Fruit fly (Drosophila melanogaster) whole organism: Measurements from ENCODE around the gene Naa20B.

Source experiments
- CG8478 ChIP-seq: fragments of >200 bp; optimal IDR thresholded peaks from 2 replicates; lab custom pipeline; 2018; ENCODE audit warnings: inconsistent platforms
- Dll ChIP-seq: fragments of >200 bp; optimal IDR thresholded peaks from 2 replicates; lab custom pipeline; 2017
- EcR ChIP-seq, 2 experiments: fragments of >200 bp; optimal IDR thresholded peaks; 2 replicates each; lab custom pipeline; 2017; ENCODE audit warnings: missing biosample characterization in 2 of 2, missing genetic modification characterization in 2 of 2, missing genetic modification reagents in 2 of 2
- pan ChIP-seq: fragments of >200 bp; optimal IDR thresholded peaks from 2 replicates; lab custom pipeline; 2017
- psq ChIP-seq: fragments of >200 bp; optimal IDR thresholded peaks from 2 replicates; lab custom pipeline; 2017
- usp ChIP-seq: fragments of >200 bp; optimal IDR thresholded peaks from 2 replicates; lab custom pipeline; 2017; ENCODE audit warnings: missing biosample characterization, missing genetic modification characterization, mixed read lengths

DNA sequence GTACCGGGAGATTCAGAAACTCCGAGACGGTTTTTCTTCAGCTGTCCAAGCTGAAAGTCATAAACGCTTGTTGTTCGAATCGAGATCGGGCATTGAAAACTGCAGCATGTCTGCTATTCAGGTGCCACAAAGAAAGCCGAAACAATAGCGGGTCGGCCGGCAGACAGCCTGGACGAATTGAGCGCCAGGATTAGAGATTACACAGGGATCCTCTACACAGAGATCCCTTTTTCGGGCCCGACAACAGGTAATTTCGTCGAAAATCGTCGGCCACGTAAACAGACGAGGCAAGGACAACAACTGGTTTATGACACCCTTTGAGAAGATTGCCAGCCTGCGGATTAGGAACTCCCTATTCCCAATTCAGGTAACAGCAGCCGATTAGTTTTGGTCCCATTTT lies 30.0 kb upstream of the Naa20B start, which contains the start of gene CG16813:
- TF ChIP-seq Dll (lab: Kevin White, UChicago) (no peak), psq (lab: Kevin White, UChicago) (no peak), pan (lab: Kevin White, UChicago) (no peak), usp (GFP tag; lab: Kevin White, UChicago) (no peak), EcR (GFP tag; optimal IDR thresholded peaks at IDR 0.05; lab: Kevin White, UChicago) (no peak), CG8478 (no peak)
